Fruit fly (Drosophila melanogaster) whole organism, embryonic: ENCODE results near the gene CG11596.

Experiments
- Adf1 ChIP-seq: fragments of 200-800 bp; sonication (Bioruptor generic); IDR thresholded peaks from 2 replicates; pipeline ENCODE4 v1.3.6; 2022; ENCODE audit warnings: missing biosample characterization, missing genetic modification characterization
- Awh ChIP-seq: fragments of 200-800 bp; sonication (Bioruptor generic); IDR thresholded peaks from 2 replicates; pipeline ENCODE4, ENCODE4 v1.3.6; 2022; ENCODE audit warnings: missing biosample characterization, missing genetic modification characterization
- CG10267 ChIP-seq: fragments of 200-800 bp; sonication (Bioruptor generic); optimal IDR thresholded peaks from 2 replicates; lab custom pipeline; 2018; ENCODE audit warnings: missing biosample characterization, mild to moderate bottlenecking, missing genetic modification characterization, moderate library complexity
- CG11093 ChIP-seq: fragments of 200-800 bp; sonication (Bioruptor generic); IDR thresholded peaks from 3 replicates; pipeline ENCODE4 v1.3.6; 2022; ENCODE audit warnings: missing biosample characterization, missing genetic modification characterization
- CG11456 ChIP-seq: fragments of 200-800 bp; sonication (Bioruptor generic); IDR thresholded peaks from 3 replicates; pipeline ENCODE4 v1.3.6; 2022; ENCODE audit warnings: missing biosample characterization, missing genetic modification characterization
- CG13424 ChIP-seq: fragments of 200-800 bp; sonication (Bioruptor generic); optimal IDR thresholded peaks from 2 replicates; lab custom pipeline; 2019; ENCODE audit warnings: missing biosample characterization, mild to moderate bottlenecking, missing genetic modification characterization, moderate library complexity
- CG13894 ChIP-seq: fragments of 200-800 bp; sonication (Bioruptor generic); optimal IDR thresholded peaks from 3 replicates; lab custom pipeline; 2018; ENCODE audit warnings: missing biosample characterization, mild to moderate bottlenecking, missing genetic modification characterization, moderate library complexity
- CG17385 ChIP-seq: fragments of 200-800 bp; sonication (Bioruptor generic); optimal IDR thresholded peaks from 3 replicates; lab custom pipeline; 2018; ENCODE audit warnings: missing biosample characterization, mild to moderate bottlenecking, missing genetic modification characterization
- CG17912 ChIP-seq: fragments of 200-800 bp; sonication (Bioruptor generic); optimal IDR thresholded peaks from 2 replicates; lab custom pipeline; 2018; ENCODE audit warnings: missing biosample characterization, mild to moderate bottlenecking, missing genetic modification characterization
- CG2678 ChIP-seq: fragments of 200-800 bp; sonication (Bioruptor generic); optimal IDR thresholded peaks from 3 replicates; lab custom pipeline; 2019; ENCODE audit warnings: missing biosample characterization, mild to moderate bottlenecking, missing genetic modification characterization, moderate library complexity
- CG32767 ChIP-seq: fragments of 200-800 bp; sonication (Bioruptor generic); IDR thresholded peaks from 2 replicates; pipeline ENCODE4 v1.3.6; 2022; ENCODE audit warnings: missing biosample characterization, missing genetic modification characterization
- CG33213 ChIP-seq: fragments of 200-800 bp; sonication (Bioruptor generic); optimal IDR thresholded peaks from 3 replicates; lab custom pipeline; 2016; ENCODE audit warnings: missing biosample characterization, missing genetic modification characterization
- CG34376 ChIP-seq: fragments of 200-800 bp; sonication (Bioruptor generic); optimal IDR thresholded peaks from 2 replicates; lab custom pipeline; 2018; ENCODE audit warnings: missing biosample characterization, mild to moderate bottlenecking, missing genetic modification characterization
- CG4282 ChIP-seq: fragments of 200-800 bp; sonication (Bioruptor generic); optimal IDR thresholded peaks from 2 replicates; lab custom pipeline; 2016; ENCODE audit warnings: missing biosample characterization, missing genetic modification characterization
- CG4328 ChIP-seq: fragments of 200-800 bp; sonication (Bioruptor generic); optimal IDR thresholded peaks from 3 replicates; lab custom pipeline; 2017; ENCODE audit warnings: missing biosample characterization, missing genetic modification reagents, missing genetic modification characterization
- CG4730 ChIP-seq: fragments of 200-800 bp; sonication (Bioruptor generic); IDR thresholded peaks from 2 replicates; pipeline ENCODE4 v1.3.6; 2022; ENCODE audit warnings: missing biosample characterization, missing genetic modification characterization
- Dref ChIP-seq: fragments of 200-800 bp; sonication (Bioruptor generic); IDR thresholded peaks from 2 replicates; pipeline ENCODE4 v1.3.6; 2022; ENCODE audit warnings: missing biosample characterization, missing genetic modification characterization
- ERR ChIP-seq: fragments of 200-800 bp; sonication (Bioruptor generic); optimal IDR thresholded peaks from 2 replicates; lab custom pipeline; 2016; ENCODE audit warnings: missing biosample characterization, missing genetic modification characterization
- Ets97D ChIP-seq: fragments of 200-800 bp; sonication (Bioruptor generic); optimal IDR thresholded peaks from 3 replicates; lab custom pipeline; 2016; ENCODE audit warnings: missing biosample characterization, missing genetic modification characterization
- Fer1 ChIP-seq: fragments of 200-800 bp; sonication (Bioruptor generic); optimal IDR thresholded peaks from 2 replicates; lab custom pipeline; 2017; ENCODE audit warnings: missing biosample characterization, mild to moderate bottlenecking, missing genetic modification characterization
- Fer2 ChIP-seq: fragments of 200-800 bp; sonication (Bioruptor generic); optimal IDR thresholded peaks from 2 replicates; lab custom pipeline; 2018; ENCODE audit warnings: missing biosample characterization, mild to moderate bottlenecking, missing genetic modification characterization, moderate library complexity
- Gug ChIP-seq: fragments of 200-800 bp; sonication (Bioruptor generic); IDR thresholded peaks from 4 replicates; pipeline ENCODE4 v1.3.6; 2022; ENCODE audit warnings: missing biosample characterization, missing genetic modification characterization
- Hmr ChIP-seq: fragments of 200-800 bp; sonication (Bioruptor generic); optimal IDR thresholded peaks from 3 replicates; lab custom pipeline; 2017; ENCODE audit warnings: mild to moderate bottlenecking, missing biosample characterization, missing genetic modification reagents, missing genetic modification characterization
- Hmx ChIP-seq: fragments of 200-800 bp; sonication (Bioruptor generic); optimal IDR thresholded peaks from 2 replicates; lab custom pipeline; 2016; ENCODE audit warnings: missing biosample characterization, missing genetic modification characterization
- Myb ChIP-seq: fragments of 200-800 bp; sonication (Bioruptor generic); optimal IDR thresholded peaks from 2 replicates; lab custom pipeline; 2016; ENCODE audit warnings: missing biosample characterization, missing genetic modification characterization
- NFAT ChIP-seq: fragments of 200-800 bp; sonication (Bioruptor generic); IDR thresholded peaks from 2 replicates; pipeline ENCODE4 v1.3.6; 2022; ENCODE audit warnings: missing biosample characterization, missing genetic modification characterization
- Nf-YC ChIP-seq: fragments of 200-800 bp; optimal IDR thresholded peaks from 3 replicates; lab custom pipeline; 2019; ENCODE audit warnings: missing biosample characterization, mild to moderate bottlenecking, missing genetic modification characterization, moderate library complexity
- Ptx1 ChIP-seq: fragments of 200-800 bp; sonication (Bioruptor generic); IDR thresholded peaks from 2 replicates; pipeline ENCODE4 v1.3.6; 2022; ENCODE audit warnings: missing biosample characterization, missing genetic modification characterization
- Rfx ChIP-seq: fragments of 200-800 bp; sonication (Bioruptor generic); IDR thresholded peaks from 2 replicates; pipeline ENCODE4 v1.3.6; 2022; ENCODE audit warnings: missing biosample characterization, missing genetic modification characterization
- Rx ChIP-seq: fragments of 200-800 bp; sonication (Bioruptor generic); IDR thresholded peaks from 2 replicates; pipeline ENCODE4 v1.3.6; 2022; ENCODE audit warnings: missing biosample characterization, missing genetic modification characterization
- Usf ChIP-seq: fragments of 200-800 bp; sonication (Bioruptor generic); optimal IDR thresholded peaks from 2 replicates; lab custom pipeline; 2017; ENCODE audit warnings: missing genotype, missing biosample characterization, missing genetic modification characterization
- YL-1 ChIP-seq: fragments of 200-800 bp; sonication (Bioruptor generic); optimal IDR thresholded peaks from 3 replicates; lab custom pipeline; 2017; ENCODE audit warnings: missing biosample characterization, mild to moderate bottlenecking, missing genetic modification characterization
- ab ChIP-seq: fragments of 200-800 bp; sonication (Bioruptor generic); optimal IDR thresholded peaks from 2 replicates; lab custom pipeline; 2016; ENCODE audit warnings: missing biosample characterization, missing genetic modification characterization
- bowl ChIP-seq: fragments of 200-800 bp; sonication (Bioruptor generic); IDR thresholded peaks from 2 replicates; pipeline ENCODE4 v1.3.6; 2022; ENCODE audit warnings: missing biosample characterization, missing genetic modification characterization
- br ChIP-seq: fragments of >200 bp; optimal IDR thresholded peaks from 2 replicates; lab custom pipeline; 2017
- cas ChIP-seq: fragments of 200-800 bp; sonication (Bioruptor generic); IDR thresholded peaks from 2 replicates; pipeline ENCODE4 v1.3.6; 2022; ENCODE audit warnings: missing biosample characterization, missing genetic modification characterization
- crol ChIP-seq: fragments of 200-800 bp; sonication (Bioruptor generic); IDR thresholded peaks from 2 replicates; pipeline ENCODE4 v1.3.6; 2022; ENCODE audit warnings: missing biosample characterization, missing genetic modification characterization
- crp ChIP-seq, 2 experiments: fragments of 200-800 bp; sonication (Bioruptor generic); optimal IDR thresholded peaks; 2 replicates in 1 of 2; 3 replicates in 1 of 2; lab custom pipeline; 2017; ENCODE audit warnings: missing biosample characterization in 2 of 2, missing genetic modification characterization in 2 of 2, mild to moderate bottlenecking in 1 of 2, moderate library complexity in 1 of 2
- dm ChIP-seq: fragments of 200-800 bp; sonication (Bioruptor generic); optimal IDR thresholded peaks from 3 replicates; lab custom pipeline; 2016; ENCODE audit warnings: missing biosample characterization, missing genetic modification characterization
- gem ChIP-seq: fragments of 200-800 bp; sonication (Bioruptor generic); optimal IDR thresholded peaks from 2 replicates; lab custom pipeline; 2019; ENCODE audit warnings: missing biosample characterization, mild to moderate bottlenecking, missing genetic modification characterization, moderate library complexity
- ham ChIP-seq: fragments of 200-800 bp; sonication (Bioruptor generic); IDR thresholded peaks from 2 replicates; pipeline ENCODE4 v1.3.6; 2022; ENCODE audit warnings: missing biosample characterization, missing genetic modification characterization
- inv ChIP-seq: fragments of 200-800 bp; sonication (Bioruptor generic); IDR thresholded peaks from 2 replicates; pipeline ENCODE4 v1.3.6; 2022; ENCODE audit warnings: missing biosample characterization, missing genetic modification characterization; ENCODE audit not compliant: partially characterized antibody
- klu ChIP-seq: fragments of 200-800 bp; sonication (Bioruptor generic); IDR thresholded peaks from 2 replicates; pipeline ENCODE4 v1.3.6; 2022; ENCODE audit warnings: missing biosample characterization, missing genetic modification characterization
- kni ChIP-seq: fragments of 200-800 bp; sonication (Bioruptor generic); optimal IDR thresholded peaks from 3 replicates; lab custom pipeline; 2017; ENCODE audit warnings: mild to moderate bottlenecking, missing biosample characterization, missing genetic modification reagents, missing genetic modification characterization
- mam ChIP-seq: fragments of 200-800 bp; sonication (Bioruptor generic); optimal IDR thresholded peaks from 3 replicates; lab custom pipeline; 2016; ENCODE audit warnings: missing biosample characterization, missing genetic modification characterization
- nerfin-1 ChIP-seq: fragments of 200-800 bp; sonication (Bioruptor generic); optimal IDR thresholded peaks from 3 replicates; lab custom pipeline; 2019; ENCODE audit warnings: missing biosample characterization, mild to moderate bottlenecking, missing genetic modification characterization, moderate library complexity
- p53 ChIP-seq: fragments of 200-800 bp; sonication (Bioruptor generic); optimal IDR thresholded peaks from 2 replicates; lab custom pipeline; 2016; ENCODE audit warnings: missing biosample characterization, missing genetic modification characterization
- pfk ChIP-seq: fragments of 200-800 bp; sonication (Bioruptor generic); optimal IDR thresholded peaks from 2 replicates; lab custom pipeline; 2018; ENCODE audit warnings: missing biosample characterization, mild to moderate bottlenecking, missing genetic modification characterization, moderate library complexity
- pnt ChIP-seq: fragments of 200-800 bp; sonication (Bioruptor generic); optimal IDR thresholded peaks from 3 replicates; lab custom pipeline; 2016; ENCODE audit warnings: missing biosample characterization, missing genetic modification characterization
- sima ChIP-seq: fragments of 200-800 bp; sonication (Bioruptor generic); optimal IDR thresholded peaks from 2 replicates; lab custom pipeline; 2016; ENCODE audit warnings: missing biosample characterization, missing genetic modification characterization
- ttk ChIP-seq: fragments of 200-800 bp; sonication (Bioruptor generic); IDR thresholded peaks from 2 replicates; pipeline ENCODE4 v2.1.2; 2022; ENCODE audit warnings: missing biosample characterization, missing genetic modification characterization

Gene CG11596

dm6 chrX:1963591-1964216 is 36.2 kb downstream of the CG11596 start (continued):
- TF ChIP-seq kni (GFP tag; lab: Kevin White, UChicago) (peak; percentile 79), CG11456 (GFP tag; lab: Robert Waterston, UW) (peak; percentile 95), Gug (GFP tag; lab: Robert Waterston, UW) (peak; percentile 97), pfk (peak; percentile 42), CG10267 (tag; lab: Kevin White, UChicago) (peak; percentile 79), bowl (peak; percentile 90), ham (GFP tag; lab: Robert Waterston, UW) (peak; percentile 72), inv (GFP tag; lab: Robert Waterston, UW) (no peak), CG32767 (GFP tag; lab: Robert Waterston, UW) (peak; percentile 91), Adf1 (peak; percentile 91), Fer1 (GFP tag; lab: Kevin White, UChicago) (peak; percentile 93), CG34376 (GFP tag; lab: Kevin White, UChicago) (peak; percentile 78), CG33213 (peak; percentile 92), Rfx (peak; percentile 96), crol (GFP tag; lab: Robert Waterston, UW) (peak; percentile 70), Rx (peak; percentile 93), Ptx1 (GFP tag; lab: Robert Waterston, UW) (peak; percentile 97), CG13424 (peak; percentile 97), Ets97D (GFP tag; lab: Kevin White, UChicago) (peak; percentile 76), YL-1 (GFP tag; lab: Kevin White, UChicago) (peak; percentile 53), CG17385 (GFP tag; lab: Kevin White, UChicago) (peak; percentile 92), br (no peak), nerfin-1 (tag; lab: Kevin White, UChicago) (peak; percentile 90), Awh (GFP tag; lab: Robert Waterston, UW) (peak; percentile 97), CG4282 (GFP tag; lab: Kevin White, UChicago) (peak; percentile 30), ab (GFP tag; lab: Kevin White, UChicago) (peak; percentile 82), Dref (GFP tag; lab: Robert Waterston, UW) (0 out of 2 replicates have a peak, but pooled peaks have one; percentile 31), Hmx (GFP tag; lab: Kevin White, UChicago) (peak; percentile 71), Fer2 (tag; lab: Kevin White, UChicago) (peak; percentile 90), CG2678 (peak; percentile 96), CG13894 (peak; percentile 85), pnt (GFP tag; lab: Kevin White, UChicago) (peak; percentile 93), gem (peak; percentile 95), mam (GFP tag; lab: Kevin White, UChicago) (peak; percentile 94), cas (GFP tag; lab: Robert Waterston, UW) (peak; percentile 56; the same call in 1 of the 2 replicates), CG17912 (GFP tag; lab: Kevin White, UChicago) (peak; percentile 97), ERR (peak; percentile 91), dm (GFP tag; lab: Kevin White, UChicago) (peak; percentile 81), Nf-YC (tag; lab: Kevin White, UChicago) (peak; percentile 85), NFAT (GFP tag; lab: Robert Waterston, UW) (peak; percentile 94), CG4730 (GFP tag; lab: Robert Waterston, UW) (peak; percentile 94), Myb (GFP tag; lab: Kevin White, UChicago) (peak; percentile 75), p53 (GFP tag; lab: Kevin White, UChicago) (peak; percentile 78), Hmr (GFP tag; lab: Kevin White, UChicago) (peak; percentile 90), Usf (peak; percentile 70), crp (GFP tag; optimal IDR thresholded peaks at IDR 0.05; lab: Kevin White, UChicago) (peak in 1 of 2 experiments; percentile 69), CG4328 (peak; percentile 92), CG11093 (GFP tag; lab: Robert Waterston, UW) (peak; percentile 95), klu (GFP tag; lab: Robert Waterston, UW) (peak; percentile 82), ttk (GFP tag; lab: Robert Waterston, UW) (peak; percentile 96), sima (peak; percentile 59)
